Fruit fly (Drosophila melanogaster) whole organism, prepupa: Measurements from ENCODE around the gene ais.

Experiments
- CG6808 ChIP-seq: fragments of 200-800 bp; sonication (Bioruptor generic); optimal IDR thresholded peaks from 3 replicates; lab custom pipeline; 2017; ENCODE audit warnings: missing biosample characterization, missing genetic modification characterization, mild to moderate bottlenecking, moderate library complexity, missing genetic modification reagents
- CG8119 ChIP-seq: fragments of 200-800 bp; sonication (Bioruptor generic); IDR thresholded peaks from 3 replicates; pipeline ENCODE4 v1.3.6; 2022; ENCODE audit warnings: missing biosample characterization, missing genetic modification characterization

DNA sequence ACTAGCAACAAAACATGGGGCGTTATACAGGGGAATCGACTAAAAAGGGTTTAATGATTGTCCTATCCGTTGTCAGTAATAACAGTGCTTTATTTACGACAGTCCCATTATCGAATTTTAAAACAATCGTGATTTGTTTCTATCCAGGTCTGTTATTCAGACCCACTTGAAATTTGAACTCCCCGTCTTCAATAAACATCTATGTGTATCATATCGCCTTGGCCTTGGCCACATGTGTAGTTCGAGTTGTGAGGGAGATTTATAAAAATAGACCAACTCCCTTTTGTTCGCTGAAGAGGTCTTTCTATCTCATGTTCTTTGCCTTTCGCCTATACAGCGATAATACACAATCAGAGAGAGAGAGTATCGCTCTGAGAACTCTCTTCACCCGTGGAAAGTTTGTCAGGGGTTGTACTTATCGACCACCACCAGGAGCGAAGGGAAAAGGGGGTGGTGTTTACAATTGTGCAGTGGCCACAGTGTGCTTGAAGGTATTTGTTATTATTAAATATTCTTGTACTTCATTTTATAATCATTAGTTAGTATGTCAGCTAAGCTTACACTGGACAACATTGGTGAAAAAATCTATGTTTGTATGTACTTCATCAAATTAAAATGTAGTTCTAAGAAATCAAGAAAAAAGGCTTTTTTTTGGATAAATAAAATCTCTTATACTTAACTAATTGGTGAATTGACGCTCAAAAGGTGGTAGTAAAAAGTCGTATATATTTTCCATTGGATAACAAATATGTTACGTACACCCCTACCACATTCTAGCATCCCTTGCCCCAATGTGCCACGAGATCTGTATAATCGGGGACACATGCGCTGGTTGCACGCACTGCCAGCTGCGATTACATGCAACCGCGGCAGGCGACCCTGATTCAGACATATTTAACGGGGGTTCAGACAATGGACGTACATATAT, 47.1 kb downstream of the ais start:
- peak; percentile 76 for TF ChIP-seq CG8119 (GFP tag; lab: Robert Waterston, UW)
- peak; percentile 83 for TF ChIP-seq CG6808
